Worm (Caenorhabditis elegans) whole organism, early embryonic: ENCODE measurements around the gene gst-10.
"Not testable (repeated sequence)": the region's sequence is repeated elsewhere in the genome, so short reads cannot be mapped to it uniquely, and the experiment has no call there.

Experiments
- ama-1 ChIP-seq: fragments of 150-350 bp; optimal IDR thresholded peaks from 2 replicates; lab custom pipeline; 2014
- ceh-13 ChIP-seq: fragments of 200-800 bp; sonication (Bioruptor generic); optimal IDR thresholded peaks from 2 replicates; lab custom pipeline; 2018; ENCODE audit warnings: mild to moderate bottlenecking, missing genetic modification characterization, missing compliant biosample characterization
- ceh-36 ChIP-seq: sonication (generic microtip); optimal IDR thresholded peaks from 2 replicates; lab custom pipeline; 2016; ENCODE audit warnings: missing genetic modification characterization, inconsistent platforms, missing compliant biosample characterization
- flt-1 ChIP-seq: fragments of 200-800 bp; sonication (Bioruptor generic); IDR thresholded peaks from 2 replicates; pipeline ENCODE4 v1.3.6; 2022; ENCODE audit warnings: missing genetic modification characterization, missing compliant biosample characterization
- pes-1 ChIP-seq: fragments of 200-800 bp; sonication (Bioruptor generic); IDR thresholded peaks from 2 replicates; pipeline ENCODE4 v1.3.6; 2022; ENCODE audit warnings: missing genetic modification reagents, missing genetic modification characterization, missing compliant biosample characterization
- sea-1 ChIP-seq: fragments of 200-800 bp; sonication (Bioruptor generic); conservative IDR thresholded peaks from 2 replicates; pipeline ENCODE4 v1.3.6; 2022; ENCODE audit warnings: missing genetic modification characterization, missing compliant biosample characterization
- tbx-11 ChIP-seq: fragments of 200-800 bp; sonication (Bioruptor generic); IDR thresholded peaks from 2 replicates; pipeline ENCODE4 v1.3.6; 2022; ENCODE audit warnings: missing genetic modification characterization, missing compliant biosample characterization

ce11 chrV:2536309-2536708, 25.2 kb upstream of the gst-10 start, which contains the start of gene Y45G12C.10:
- TF ChIP-seq flt-1 (GFP tag; lab: Robert Waterston, UW); ama-1; sea-1 (GFP tag; lab: Robert Waterston, UW); ceh-13 (GFP tag; lab: Kevin White, UChicago); ceh-36 (tag; lab: Kevin White, UChicago); tbx-11 (GFP tag; lab: Robert Waterston, UW); pes-1 (GFP tag; lab: Robert Waterston, UW): not testable (repeated sequence)
